Fruit fly (Drosophila melanogaster) whole organism, prepupa: ENCODE results near the gene CG31898.

Experiments used
- Blimp-1 ChIP-seq: fragments of 200-800 bp; sonication (Bioruptor generic); optimal IDR thresholded peaks from 3 replicates; lab custom pipeline; 2017; ENCODE audit warnings: missing biosample characterization, missing genetic modification characterization, mild to moderate bottlenecking, moderate library complexity, missing genetic modification reagents
- CG10631 ChIP-seq: fragments of 200-800 bp; sonication (Bioruptor generic); optimal IDR thresholded peaks from 2 replicates; lab custom pipeline; 2016; ENCODE audit warnings: missing biosample characterization, missing genetic modification characterization
- CG11294 ChIP-seq: fragments of 200-800 bp; sonication (Bioruptor generic); IDR thresholded peaks from 2 replicates; pipeline ENCODE4 v1.3.6; 2022; ENCODE audit warnings: missing biosample characterization, missing genetic modification characterization
- CG11762 ChIP-seq: fragments of 200-800 bp; sonication (Bioruptor generic); optimal IDR thresholded peaks from 3 replicates; lab custom pipeline; 2016; ENCODE audit warnings: missing biosample characterization, missing genetic modification characterization; ENCODE audit not compliant: insufficient read depth
- CG15336 ChIP-seq: fragments of 200-800 bp; sonication (Bioruptor generic); IDR thresholded peaks from 2 replicates; pipeline ENCODE4 v1.3.6; 2022; ENCODE audit warnings: missing biosample characterization, missing genetic modification characterization
- CG1621 ChIP-seq: fragments of 200-800 bp; sonication (Bioruptor generic); optimal IDR thresholded peaks from 3 replicates; lab custom pipeline; 2018; ENCODE audit warnings: missing biosample characterization, mild to moderate bottlenecking, missing genetic modification characterization
- CG3032 ChIP-seq: fragments of 200-800 bp; optimal IDR thresholded peaks from 2 replicates; lab custom pipeline; 2019; ENCODE audit warnings: missing biosample characterization, mild to moderate bottlenecking, missing genetic modification characterization, moderate library complexity
- CG31627 ChIP-seq: fragments of 200-800 bp; sonication (Bioruptor generic); optimal IDR thresholded peaks from 3 replicates; lab custom pipeline; 2016; ENCODE audit warnings: missing biosample characterization, missing genetic modification characterization
- CG32006 ChIP-seq: fragments of 200-800 bp; sonication (Bioruptor generic); optimal IDR thresholded peaks from 3 replicates; lab custom pipeline; 2017; ENCODE audit warnings: missing biosample characterization, mild to moderate bottlenecking, missing genetic modification characterization
- CG34406 ChIP-seq: fragments of 200-800 bp; sonication (Bioruptor generic); optimal IDR thresholded peaks from 3 replicates; lab custom pipeline; 2016; ENCODE audit warnings: missing biosample characterization, missing genetic modification characterization
- CG3919 ChIP-seq: fragments of 200-800 bp; sonication (Bioruptor generic); optimal IDR thresholded peaks from 3 replicates; lab custom pipeline; 2016; ENCODE audit warnings: missing biosample characterization, missing genetic modification characterization
- CG4318 ChIP-seq: fragments of 200-800 bp; sonication (Bioruptor generic); optimal IDR thresholded peaks from 3 replicates; lab custom pipeline; 2017; ENCODE audit warnings: missing biosample characterization, mild to moderate bottlenecking, missing genetic modification characterization
- CG6163 ChIP-seq: fragments of 200-800 bp; sonication (Bioruptor generic); IDR thresholded peaks from 3 replicates; pipeline ENCODE4 v1.3.6; 2022; ENCODE audit warnings: missing biosample characterization, missing genetic modification characterization
- CG6808 ChIP-seq: fragments of 200-800 bp; sonication (Bioruptor generic); optimal IDR thresholded peaks from 3 replicates; lab custom pipeline; 2017; ENCODE audit warnings: missing biosample characterization, missing genetic modification characterization, mild to moderate bottlenecking, moderate library complexity, missing genetic modification reagents
- CG6854 ChIP-seq: fragments of 200-800 bp; sonication (Bioruptor generic); optimal IDR thresholded peaks from 2 replicates; lab custom pipeline; 2017; ENCODE audit warnings: missing biosample characterization, mild to moderate bottlenecking, missing genetic modification characterization
- CG7368 ChIP-seq: fragments of 200-800 bp; sonication (Bioruptor generic); optimal IDR thresholded peaks from 3 replicates; lab custom pipeline; 2016; ENCODE audit warnings: missing biosample characterization, missing genetic modification characterization
- CG8632 ChIP-seq: fragments of 200-800 bp; sonication (Bioruptor generic); optimal IDR thresholded peaks from 3 replicates; lab custom pipeline; 2016; ENCODE audit warnings: missing biosample characterization, missing genetic modification characterization
- CG9139 ChIP-seq: fragments of 200-800 bp; sonication (Bioruptor generic); optimal IDR thresholded peaks from 3 replicates; lab custom pipeline; 2017; ENCODE audit warnings: missing biosample characterization, mild to moderate bottlenecking, missing genetic modification characterization
- Eip75B ChIP-seq: fragments of 200-800 bp; sonication (Bioruptor generic); optimal IDR thresholded peaks from 3 replicates; lab custom pipeline; 2016; ENCODE audit warnings: missing biosample characterization, missing genetic modification characterization
- Eip78C ChIP-seq: fragments of 200-800 bp; sonication (Bioruptor generic); peaks from one replicate; lab custom pipeline; 2016; ENCODE audit warnings: missing biosample characterization, missing genetic modification characterization
- Eip93F ChIP-seq: fragments of 200-800 bp; sonication (Bioruptor generic); optimal IDR thresholded peaks from 2 replicates; lab custom pipeline; 2016; ENCODE audit warnings: missing biosample characterization, mild to moderate bottlenecking, missing genetic modification characterization
- Ets21C ChIP-seq: fragments of 200-800 bp; sonication (Bioruptor generic); optimal IDR thresholded peaks from 3 replicates; lab custom pipeline; 2016; ENCODE audit warnings: missing biosample characterization, missing genetic modification characterization
- Ets96B ChIP-seq: fragments of 200-800 bp; optimal IDR thresholded peaks from 2 replicates; lab custom pipeline; 2019; ENCODE audit warnings: missing biosample characterization, mild to moderate bottlenecking, missing genetic modification characterization, moderate library complexity
- Hr38 ChIP-seq: sonication (Bioruptor generic); optimal IDR thresholded peaks from 2 replicates; lab custom pipeline; 2016; ENCODE audit warnings: missing biosample characterization, missing genetic modification characterization
- Hr4 ChIP-seq: fragments of 200-800 bp; sonication (Bioruptor generic); optimal IDR thresholded peaks from 3 replicates; lab custom pipeline; 2016; ENCODE audit warnings: missing biosample characterization, missing genetic modification characterization
- Lpt ChIP-seq: fragments of 200-800 bp; sonication (Bioruptor generic); optimal IDR thresholded peaks from 3 replicates; lab custom pipeline; 2016; ENCODE audit warnings: missing biosample characterization, missing genetic modification characterization
- Met ChIP-seq: fragments of 200-800 bp; sonication (Bioruptor generic); optimal IDR thresholded peaks from 3 replicates; lab custom pipeline; 2016; ENCODE audit warnings: missing biosample characterization, missing genetic modification characterization
- OdsH ChIP-seq: fragments of 200-800 bp; sonication (Bioruptor generic); optimal IDR thresholded peaks from 3 replicates; lab custom pipeline; 2016; ENCODE audit warnings: missing biosample characterization, missing genetic modification characterization
- Smox ChIP-seq: fragments of 200-800 bp; sonication (Bioruptor generic); optimal IDR thresholded peaks from 3 replicates; lab custom pipeline; 2016; ENCODE audit warnings: missing biosample characterization, missing genetic modification characterization
- Sox102F ChIP-seq: fragments of 200-800 bp; sonication (Bioruptor generic); optimal IDR thresholded peaks from 2 replicates; lab custom pipeline; 2016; ENCODE audit warnings: missing biosample characterization, mild to moderate bottlenecking, missing genetic modification characterization
- Sox14 ChIP-seq: fragments of 200-800 bp; sonication (Bioruptor generic); optimal IDR thresholded peaks from 3 replicates; lab custom pipeline; 2016; ENCODE audit warnings: missing biosample characterization, missing genetic modification characterization
- Sox15 ChIP-seq: fragments of 200-800 bp; sonication (Bioruptor generic); optimal IDR thresholded peaks from 3 replicates; lab custom pipeline; 2016; ENCODE audit warnings: missing biosample characterization, missing genetic modification characterization
- achi ChIP-seq: fragments of 200-800 bp; sonication (Bioruptor generic); optimal IDR thresholded peaks from 3 replicates; lab custom pipeline; 2016; ENCODE audit warnings: missing biosample characterization, missing genetic modification characterization
- acj6 ChIP-seq: fragments of 200-800 bp; sonication (Bioruptor generic); optimal IDR thresholded peaks from 3 replicates; lab custom pipeline; 2016; ENCODE audit warnings: missing biosample characterization, missing genetic modification characterization
- cyc ChIP-seq: fragments of 200-800 bp; sonication (Bioruptor generic); optimal IDR thresholded peaks from 3 replicates; lab custom pipeline; 2016; ENCODE audit warnings: missing biosample characterization, missing genetic modification characterization
- dac ChIP-seq: fragments of 200-800 bp; sonication (Bioruptor generic); optimal IDR thresholded peaks from 2 replicates; lab custom pipeline; 2017; ENCODE audit warnings: missing biosample characterization, mild to moderate bottlenecking, missing genetic modification characterization
- dsx ChIP-seq: fragments of 200-800 bp; optimal IDR thresholded peaks from 3 replicates; lab custom pipeline; 2019; ENCODE audit warnings: missing biosample characterization, mild to moderate bottlenecking, missing genetic modification characterization, moderate library complexity; ENCODE audit not compliant: poor library complexity, severe bottlenecking
- fd59A ChIP-seq: fragments of 200-800 bp; sonication (Bioruptor generic); optimal IDR thresholded peaks from 2 replicates; lab custom pipeline; 2017; ENCODE audit warnings: missing biosample characterization, mild to moderate bottlenecking, missing genetic modification characterization, missing genetic modification reagents
- fd85E ChIP-seq: fragments of 200-800 bp; sonication (Bioruptor generic); optimal IDR thresholded peaks from 3 replicates; lab custom pipeline; 2016; ENCODE audit warnings: missing biosample characterization, missing genetic modification characterization
- lz ChIP-seq: fragments of 200-800 bp; sonication (Bioruptor generic); optimal IDR thresholded peaks from 3 replicates; lab custom pipeline; 2016; ENCODE audit warnings: missing biosample characterization, missing genetic modification characterization
- net ChIP-seq: fragments of 200-800 bp; sonication (Bioruptor generic); optimal IDR thresholded peaks from 3 replicates; lab custom pipeline; 2016; ENCODE audit warnings: missing biosample characterization, missing genetic modification characterization
- pdm3 ChIP-seq: fragments of 200-800 bp; sonication (Bioruptor generic); optimal IDR thresholded peaks from 3 replicates; lab custom pipeline; 2016; ENCODE audit warnings: missing biosample characterization, missing genetic modification characterization
- salr ChIP-seq, 2 experiments: fragments of 200-800 bp; sonication (Bioruptor generic); optimal IDR thresholded peaks; 3 replicates each; lab custom pipeline; 2016 to 2018; ENCODE audit warnings: missing biosample characterization in 2 of 2, missing genetic modification characterization in 2 of 2, mild to moderate bottlenecking in 1 of 2
- spab ChIP-seq: fragments of 200-800 bp; sonication (Bioruptor generic); optimal IDR thresholded peaks from 2 replicates; lab custom pipeline; 2017; ENCODE audit warnings: missing biosample characterization, mild to moderate bottlenecking, missing genetic modification characterization, missing genetic modification reagents
- svp ChIP-seq: fragments of 200-800 bp; sonication (Bioruptor generic); peaks from one replicate; lab custom pipeline; 2016; ENCODE audit warnings: missing biosample characterization, missing genetic modification characterization
- topi ChIP-seq: fragments of 200-800 bp; sonication (Bioruptor generic); optimal IDR thresholded peaks from 3 replicates; lab custom pipeline; 2016; ENCODE audit warnings: missing biosample characterization, missing genetic modification characterization
- vri ChIP-seq: fragments of 200-800 bp; sonication (Bioruptor generic); optimal IDR thresholded peaks from 3 replicates; lab custom pipeline; 2016; ENCODE audit warnings: missing biosample characterization, mild to moderate bottlenecking, missing genetic modification characterization

CG31898 gene

dm6 chr2L:8382646-8383045 lies 17.6 kb upstream of the CG31898 start, which contains the start of the genes CG13392 and Rcd4 (continued):
- TF ChIP-seq Lpt (GFP tag; lab: Kevin White, UChicago) (peak; percentile 3), CG8632 (peak; percentile 26), CG7368 (peak; percentile 59), dac (no peak), net (GFP tag; lab: Kevin White, UChicago) (peak; percentile 52), Sox15 (GFP tag; lab: Kevin White, UChicago) (no peak), cyc (peak; percentile 77), spab (GFP tag; lab: Kevin White, UChicago) (no peak), Eip75B (GFP tag; lab: Kevin White, UChicago) (peak; percentile 50), CG9139 (GFP tag; lab: Kevin White, UChicago) (no peak), CG31627 (peak; percentile 80), Ets21C (GFP tag; lab: Kevin White, UChicago) (peak; percentile 42), Eip78C (GFP tag; lab: Kevin White, UChicago) (peak; percentile 78), vri (GFP tag; lab: Kevin White, UChicago) (peak; percentile 92), salr (GFP tag; optimal IDR thresholded peaks at IDR 0.05; lab: Kevin White, UChicago) (peak; percentile 15 to 36), OdsH (peak; percentile 63), dsx (GFP tag; lab: Kevin White, UChicago) (peak; percentile 30)

- TF ChIP-seq CG6854 (GFP tag; lab: Kevin White, UChicago), result peak; percentile 78
- peak; percentile 80 for TF ChIP-seq Ets96B (tag; lab: Kevin White, UChicago)
- peak; percentile 89 for TF ChIP-seq CG3919 (GFP tag; lab: Kevin White, UChicago)
- peak; percentile 77 for TF ChIP-seq vri (GFP tag; lab: Kevin White, UChicago)
- TF ChIP-seq pdm3, result peak; percentile 90
- TF ChIP-seq Hr4 (GFP tag; lab: Kevin White, UChicago), result peak; percentile 93
- TF ChIP-seq Eip75B (GFP tag; lab: Kevin White, UChicago), result peak; percentile 89
- peak; percentile 91 for TF ChIP-seq Sox14 (GFP tag; lab: Kevin White, UChicago)
- TF ChIP-seq achi (GFP tag; lab: Kevin White, UChicago), result peak; percentile 93
- TF ChIP-seq CG3032, result peak; percentile 95
- TF ChIP-seq fd59A (GFP tag; lab: Kevin White, UChicago), result peak; percentile 78
- peak; percentile 87 for TF ChIP-seq net (GFP tag; lab: Kevin White, UChicago)
- TF ChIP-seq CG6808 (GFP tag; lab: Kevin White, UChicago), result peak; percentile 88
- TF ChIP-seq salr (GFP tag; optimal IDR thresholded peaks at IDR 0.05; lab: Kevin White, UChicago), result peak in 1 of 2 experiments; percentile 67
- TF ChIP-seq CG1621 (tag; lab: Kevin White, UChicago), result peak; percentile 91
- peak; percentile 86 for TF ChIP-seq CG4318 (GFP tag; lab: Kevin White, UChicago)
- peak; percentile 93 for TF ChIP-seq CG32006 (GFP tag; lab: Kevin White, UChicago)
- TF ChIP-seq CG11762 (GFP tag; lab: Kevin White, UChicago), result peak; percentile 88
- peak; percentile 45 for TF ChIP-seq fd85E (GFP tag; lab: Kevin White, UChicago)
- peak; percentile 93 for TF ChIP-seq CG8632
- TF ChIP-seq CG15336 (GFP tag; lab: Robert Waterston, UW), result peak; percentile 90
- peak; percentile 83 for TF ChIP-seq Eip93F (GFP tag; lab: Kevin White, UChicago)
- no peak for TF ChIP-seq Hr38 (GFP tag; lab: Kevin White, UChicago)
- TF ChIP-seq CG11294, result peak; percentile 94
- peak; percentile 93 for TF ChIP-seq dsx (GFP tag; lab: Kevin White, UChicago)
- peak; percentile 86 for TF ChIP-seq Lpt (GFP tag; lab: Kevin White, UChicago)
- peak; percentile 80 for TF ChIP-seq spab (GFP tag; lab: Kevin White, UChicago)
- peak; percentile 91 for TF ChIP-seq Met
- peak; percentile 89 for TF ChIP-seq cyc
- peak; percentile 78 for TF ChIP-seq CG9139 (GFP tag; lab: Kevin White, UChicago)
- TF ChIP-seq svp (GFP tag; lab: Kevin White, UChicago), result peak; percentile 96
- TF ChIP-seq Ets21C (GFP tag; lab: Kevin White, UChicago), result peak; percentile 79
- TF ChIP-seq lz (GFP tag; lab: Kevin White, UChicago), result peak; percentile 93
- TF ChIP-seq CG34406 (GFP tag; lab: Kevin White, UChicago), result peak; percentile 93
- TF ChIP-seq Smox (GFP tag; lab: Kevin White, UChicago), result peak; percentile 92
- TF ChIP-seq OdsH, result peak; percentile 95
- peak; percentile 94 for TF ChIP-seq acj6 (GFP tag; lab: Kevin White, UChicago)
- peak; percentile 91 for TF ChIP-seq CG10631
- peak; percentile 57 for TF ChIP-seq dac
- peak; percentile 89 for TF ChIP-seq topi (GFP tag; lab: Kevin White, UChicago)
- peak; percentile 86 for TF ChIP-seq Sox102F (GFP tag; lab: Kevin White, UChicago)
- peak; percentile 85 for TF ChIP-seq Blimp-1 (GFP tag; lab: Kevin White, UChicago)
- TF ChIP-seq CG6163 (GFP tag; lab: Robert Waterston, UW), result no peak; the same call in 1 of the 3 replicates
- peak; percentile 81 for TF ChIP-seq CG7368
Measured at dm6 chr2L:8384108-8384601, 16.1 kb upstream of the CG31898 start, which contains the start of the genes Dad1 and CG13384. TSS of gene Dad1 (minus strand) at chr2L:8384137. TSS of gene CG13384 (plus strand) at chr2L:8384455.
